Worm (Caenorhabditis elegans): ENCODE data around the gene eri-12.
"Not testable (repeated sequence)": the region's sequence is repeated elsewhere in the genome, so short reads cannot be mapped to it uniquely, and the experiment has no call there.

eri-12 gene

ce11 chrIV:12162732-12163131, 6.1 kb downstream of the eri-12 start:
- no peak for TF ChIP-seq odd-2 (tag; optimal IDR thresholded peaks at IDR 0.05)
- no peak for TF ChIP-seq unc-3 (GFP tag; conservative IDR thresholded peaks at IDR 0.05)
- TF ChIP-seq unc-3 (tag; optimal IDR thresholded peaks at IDR 0.05) = no peak
- no peak for TF ChIP-seq pha-2 (tag; optimal IDR thresholded peaks at IDR 0.05)
- TF ChIP-seq ahr-1 (tag; optimal IDR thresholded peaks at IDR 0.05) = no peak
- no peak for TF ChIP-seq ceh-22 (tag; optimal IDR thresholded peaks at IDR 0.05)
- TF ChIP-seq hlh-15 (tag; optimal IDR thresholded peaks at IDR 0.05) = no peak
- no peak for TF ChIP-seq zip-5 (tag; optimal IDR thresholded peaks at IDR 0.05)
- no peak for TF ChIP-seq sdc-2 (tag; optimal IDR thresholded peaks at IDR 0.05)
- TF ChIP-seq ceh-14 (tag; optimal IDR thresholded peaks at IDR 0.05) = no peak

- TF ChIP-seq tbx-7 (tag; optimal IDR thresholded peaks at IDR 0.05) = no peak
- no peak for TF ChIP-seq lin-11 (tag; optimal IDR thresholded peaks at IDR 0.05)
- TF ChIP-seq ceh-18 (tag; optimal IDR thresholded peaks at IDR 0.05) = no peak
- TF ChIP-seq fax-1 (tag; optimal IDR thresholded peaks at IDR 0.05) = no peak
- TF ChIP-seq che-1 (tag; optimal IDR thresholded peaks at IDR 0.05) = no peak
These were observed 8.9 kb downstream of the eri-12 start for ce11 chrIV:12165432-12166078.

- TF ChIP-seq unc-42 (tag; optimal IDR thresholded peaks at IDR 0.05) (no peak), lim-6 (tag; optimal IDR thresholded peaks at IDR 0.05) (no peak), pag-3 (tag; optimal IDR thresholded peaks at IDR 0.05; ENCODE audit: borderline replicate concordance) (no peak), nhr-11 (tag; optimal IDR thresholded peaks at IDR 0.05) (no peak), pha-2 (tag; optimal IDR thresholded peaks at IDR 0.05) (no peak), ceh-31 (tag; optimal IDR thresholded peaks at IDR 0.05) (no peak), hlh-15 (tag; optimal IDR thresholded peaks at IDR 0.05) (no peak), mec-3 (tag; optimal IDR thresholded peaks at IDR 0.05; ENCODE audit: borderline replicate concordance) (no peak), ceh-22 (tag; optimal IDR thresholded peaks at IDR 0.05) (no peak)
These were observed 11.3 kb downstream of the eri-12 start, which contains the start of gene F20B10.3 for ce11 chrIV:12167944-12168343. Gene F20B10.3, plus strand, starts transcription at chrIV:12168244.

- not testable (repeated sequence) for TF ChIP-seq pha-2, odd-2, npax-4 (tag; optimal IDR thresholded peaks at IDR 0.05)
These were observed 21.6 kb downstream of the eri-12 start, which contains the start of gene nlr-1 for ce11 chrIV:12178235-12178634. Gene nlr-1, minus strand, starts transcription at chrIV:12178335.

ce11 chrIV:12192104-12192763, 35.6 kb downstream of the eri-12 start:
- peak; percentile 7 for TF ChIP-seq unc-42 (tag; optimal IDR thresholded peaks at IDR 0.05)
- peak; percentile 85 for TF ChIP-seq unc-55 (GFP tag; optimal IDR thresholded peaks at IDR 0.05)
- TF ChIP-seq ceh-31 (tag; optimal IDR thresholded peaks at IDR 0.05) = no peak

- no peak for TF ChIP-seq ceh-45 (GFP tag; IDR thresholded peaks at IDR 0.05)
- no peak for TF ChIP-seq ceh-31 (tag; optimal IDR thresholded peaks at IDR 0.05)
- no peak for TF ChIP-seq C38D4.7 (GFP tag; optimal IDR thresholded peaks at IDR 0.05)
- no peak for TF ChIP-seq ceh-24 (tag; optimal IDR thresholded peaks at IDR 0.05)
- TF ChIP-seq pha-4 (tag; optimal IDR thresholded peaks at IDR 0.05) = no peak
- TF ChIP-seq nfya-1 (tag; optimal IDR thresholded peaks at IDR 0.05) = no peak
- no peak for TF ChIP-seq pax-1 (tag; optimal IDR thresholded peaks at IDR 0.05)
- TF ChIP-seq unc-86 (tag; optimal IDR thresholded peaks at IDR 0.05) = no peak
- no peak for TF ChIP-seq ttx-3 (tag; optimal IDR thresholded peaks at IDR 0.05)
- TF ChIP-seq lin-11 (tag; optimal IDR thresholded peaks at IDR 0.05) = no peak
- TF ChIP-seq K09A11.1 (tag; optimal IDR thresholded peaks at IDR 0.05; ENCODE audit: insufficient read depth) = no peak
- TF ChIP-seq odd-2 (tag; optimal IDR thresholded peaks at IDR 0.05) = no peak
These were observed 36.7 kb downstream of the eri-12 start for ce11 chrIV:12193338-12193737.
